Worm (Caenorhabditis elegans) whole organism, L4 larva: ENCODE results near the gene cka-2.
A peak's percentile ranks its signal among the peaks of the same experiment; 100 is the strongest.

ENCODE experiments used
- F26F4.8 ChIP-seq: fragments of 200-800 bp; sonication (Bioruptor generic); conservative IDR thresholded peaks from 2 replicates; pipeline ENCODE4 v1.3.6; 2022; ENCODE audit warnings: missing genetic modification characterization, missing compliant biosample characterization
- T26A8.4 ChIP-seq: fragments of 200-800 bp; sonication (Bioruptor generic); IDR thresholded peaks from 2 replicates; pipeline ENCODE4 v1.3.6; 2022; ENCODE audit warnings: missing genetic modification characterization, missing compliant biosample characterization
- Y48G9A.11 ChIP-seq: fragments of 200-800 bp; sonication (Bioruptor generic); IDR thresholded peaks from 2 replicates; pipeline ENCODE4 v1.3.6; 2022; ENCODE audit warnings: missing genetic modification reagents, missing genetic modification characterization, missing compliant biosample characterization
- aha-1 ChIP-seq: fragments of 150-350 bp; peaks from one replicate; lab custom pipeline; 2014; ENCODE audit warnings: missing biosample characterization, missing genetic modification characterization
- ama-1 ChIP-seq: fragments of 150-350 bp; optimal IDR thresholded peaks from 2 replicates; lab custom pipeline; 2014; ENCODE audit warnings: inconsistent platforms, mixed read lengths
- attf-4 ChIP-seq: sonication (generic microtip); optimal IDR thresholded peaks from 3 replicates; lab custom pipeline; 2017; ENCODE audit warnings: missing biosample characterization, missing genetic modification characterization
- ceh-20 ChIP-seq: fragments of 200-800 bp; sonication (Bioruptor generic); IDR thresholded peaks from 2 replicates; pipeline ENCODE4 v1.3.6; 2022; ENCODE audit warnings: missing genetic modification reagents, missing genetic modification characterization, missing compliant biosample characterization
- ceh-28 ChIP-seq: fragments of 150-350 bp; optimal IDR thresholded peaks from 2 replicates; lab custom pipeline; 2014; ENCODE audit warnings: missing biosample characterization, missing genetic modification reagents, missing genetic modification characterization
- ces-1 ChIP-seq: fragments of 150-350 bp; sonication (generic microtip); optimal IDR thresholded peaks from 4 replicates; lab custom pipeline; 2014; ENCODE audit warnings: missing biosample characterization, missing genetic modification reagents, missing genetic modification characterization
- ctbp-1 ChIP-seq: fragments of 200-800 bp; sonication (Bioruptor generic); IDR thresholded peaks from 2 replicates; pipeline ENCODE4 v1.3.6; 2022; ENCODE audit warnings: missing genetic modification reagents, missing genetic modification characterization, missing compliant biosample characterization
- daf-16 ChIP-seq, 3 experiments: sonication (generic microtip); optimal IDR thresholded peaks; 2 replicates each; lab custom pipeline; 2016 to 2017; ENCODE audit warnings: missing genetic modification characterization in 3 of 3, missing genetic modification reagents in 3 of 3, mild to moderate bottlenecking in 2 of 3, missing compliant biosample characterization in 2 of 3, missing biosample characterization in 1 of 3, moderate library complexity in 1 of 3
- daf-19 ChIP-seq: fragments of 200-800 bp; sonication (Bioruptor generic); conservative IDR thresholded peaks from 2 replicates; pipeline ENCODE4 v1.3.6; 2022; ENCODE audit warnings: missing genetic modification characterization, missing compliant biosample characterization
- dmd-6 ChIP-seq: fragments of 200-800 bp; sonication (Bioruptor generic); IDR thresholded peaks from 2 replicates; pipeline ENCODE4 v1.3.6; 2022; ENCODE audit warnings: missing genetic modification reagents, missing genetic modification characterization, missing compliant biosample characterization
- dpl-1 ChIP-seq: fragments of 150-350 bp; optimal IDR thresholded peaks from 2 replicates; lab custom pipeline; 2014; ENCODE audit warnings: missing biosample characterization, missing genetic modification reagents, missing genetic modification characterization
- dve-1 ChIP-seq: sonication (generic microtip); optimal IDR thresholded peaks from 2 replicates; lab custom pipeline; 2017; ENCODE audit warnings: antibody characterized with exemption, mild to moderate bottlenecking, missing genetic modification characterization, missing compliant biosample characterization; ENCODE audit not compliant: insufficient read depth
- egl-43 ChIP-seq: fragments of 200-800 bp; sonication (Bioruptor generic); IDR thresholded peaks from 2 replicates; pipeline ENCODE4 v1.3.6; 2022; ENCODE audit warnings: missing genetic modification reagents, missing genetic modification characterization, missing compliant biosample characterization
- fkh-10 ChIP-seq: fragments of 150-350 bp; optimal IDR thresholded peaks from 2 replicates; lab custom pipeline; 2014; ENCODE audit warnings: missing biosample characterization, missing genetic modification reagents, missing genetic modification characterization
- hif-1 ChIP-seq, 2 experiments: sonication (generic microtip); optimal IDR thresholded peaks; 2 replicates each; lab custom pipeline; 2016 to 2017; ENCODE audit warnings: missing compliant biosample characterization in 2 of 2, missing genetic modification characterization in 2 of 2, missing genetic modification reagents in 2 of 2, missing genotype in 2 of 2, mild to moderate bottlenecking in 1 of 2
- hlh-11 ChIP-seq: fragments of 200-800 bp; sonication (Bioruptor generic); optimal IDR thresholded peaks from 2 replicates; lab custom pipeline; 2018; ENCODE audit warnings: mild to moderate bottlenecking, missing genetic modification characterization, missing compliant biosample characterization
- hmg-1.1 ChIP-seq: fragments of 200-800 bp; sonication (Bioruptor generic); IDR thresholded peaks from 2 replicates; pipeline ENCODE4 v1.3.6; 2022; ENCODE audit warnings: missing genetic modification reagents, missing genetic modification characterization, missing compliant biosample characterization
- lin-13 ChIP-seq: fragments of 150-350 bp; optimal IDR thresholded peaks from 2 replicates; lab custom pipeline; 2014; ENCODE audit warnings: missing biosample characterization, missing genetic modification reagents, missing genetic modification characterization
- lin-15B ChIP-seq: fragments of 150-350 bp; sonication (generic microtip); optimal IDR thresholded peaks from 3 replicates; lab custom pipeline; 2014; ENCODE audit warnings: missing biosample characterization, missing genetic modification characterization
- lin-38 ChIP-seq: fragments of 200-800 bp; sonication (Bioruptor generic); IDR thresholded peaks from 2 replicates; pipeline ENCODE4 v1.3.6; 2022; ENCODE audit warnings: missing genetic modification reagents, missing genetic modification characterization, missing compliant biosample characterization
- madf-9 ChIP-seq: fragments of 200-800 bp; sonication (Bioruptor generic); conservative IDR thresholded peaks from 2 replicates; pipeline ENCODE4 v1.3.6; 2022; ENCODE audit warnings: missing genetic modification reagents, missing genetic modification characterization, missing compliant biosample characterization
- mdt-29 ChIP-seq: fragments of 200-800 bp; sonication (Bioruptor generic); IDR thresholded peaks from 2 replicates; pipeline ENCODE4 v1.3.6; 2022; ENCODE audit warnings: missing genetic modification reagents, missing genetic modification characterization, missing compliant biosample characterization
- mep-1 ChIP-seq: fragments of 150-350 bp; sonication (generic microtip); optimal IDR thresholded peaks from 3 replicates; lab custom pipeline; 2014; ENCODE audit warnings: missing biosample characterization, missing genetic modification characterization
- mxl-3 ChIP-seq: fragments of 200-800 bp; sonication (Bioruptor generic); optimal IDR thresholded peaks from 2 replicates; lab custom pipeline; 2018; ENCODE audit warnings: mild to moderate bottlenecking, missing genetic modification characterization, missing compliant biosample characterization
- nhr-11 ChIP-seq: fragments of 150-350 bp; optimal IDR thresholded peaks from 2 replicates; lab custom pipeline; 2014; ENCODE audit warnings: missing biosample characterization, missing genetic modification characterization
- nhr-25 ChIP-seq: sonication (generic microtip); optimal IDR thresholded peaks from 2 replicates; lab custom pipeline; 2017; ENCODE audit warnings: missing genetic modification characterization, mild to moderate bottlenecking, missing compliant biosample characterization, antibody characterized with exemption, moderate library complexity, borderline replicate concordance; ENCODE audit not compliant: insufficient read depth
- nhr-28 ChIP-seq: fragments of 150-350 bp; optimal IDR thresholded peaks from 2 replicates; lab custom pipeline; 2014; ENCODE audit warnings: missing biosample characterization, missing genetic modification characterization
- pqm-1 ChIP-seq: sonication (generic microtip); optimal IDR thresholded peaks from 2 replicates; lab custom pipeline; 2017; ENCODE audit warnings: missing biosample characterization, missing genetic modification characterization
- rbr-2 ChIP-seq: sonication (generic microtip); optimal IDR thresholded peaks from 2 replicates; lab custom pipeline; 2016; ENCODE audit warnings: missing genotype, missing genetic modification characterization, missing compliant biosample characterization
- saeg-2 ChIP-seq: fragments of 200-800 bp; sonication (Bioruptor generic); IDR thresholded peaks from 2 replicates; pipeline ENCODE4 v1.3.6; 2022; ENCODE audit warnings: missing genetic modification reagents, missing genetic modification characterization, missing compliant biosample characterization
- tag-97 ChIP-seq: fragments of 200-800 bp; sonication (Bioruptor generic); IDR thresholded peaks from 2 replicates; pipeline ENCODE4 v1.3.6; 2022; ENCODE audit warnings: missing genetic modification characterization, missing compliant biosample characterization
- unc-62 ChIP-seq, 3 experiments: fragments of 150-350 bp in 1 of 3; sonication (generic microtip); optimal IDR thresholded peaks in 2 of 3; peaks in 1 of 3; 1 replicate in 1 of 3; 2 replicates in 2 of 3; lab custom pipeline; 2014 to 2017; ENCODE audit warnings: missing biosample characterization in 3 of 3, missing genetic modification characterization in 3 of 3, missing genetic modification reagents in 3 of 3, missing genotype in 1 of 3
- zfp-2 ChIP-seq: sonication (generic microtip); optimal IDR thresholded peaks from 2 replicates; lab custom pipeline; 2016; ENCODE audit warnings: mild to moderate bottlenecking, missing genetic modification characterization, missing compliant biosample characterization
- zip-11 ChIP-seq: fragments of 200-800 bp; sonication (Bioruptor generic); IDR thresholded peaks from 2 replicates; pipeline ENCODE4 v1.3.6; 2022; ENCODE audit warnings: missing genetic modification characterization, missing compliant biosample characterization
- ztf-11 ChIP-seq: fragments of 150-350 bp; optimal IDR thresholded peaks from 2 replicates; lab custom pipeline; 2014; ENCODE audit warnings: missing biosample characterization, missing genetic modification characterization

cka-2 gene

DNA sequence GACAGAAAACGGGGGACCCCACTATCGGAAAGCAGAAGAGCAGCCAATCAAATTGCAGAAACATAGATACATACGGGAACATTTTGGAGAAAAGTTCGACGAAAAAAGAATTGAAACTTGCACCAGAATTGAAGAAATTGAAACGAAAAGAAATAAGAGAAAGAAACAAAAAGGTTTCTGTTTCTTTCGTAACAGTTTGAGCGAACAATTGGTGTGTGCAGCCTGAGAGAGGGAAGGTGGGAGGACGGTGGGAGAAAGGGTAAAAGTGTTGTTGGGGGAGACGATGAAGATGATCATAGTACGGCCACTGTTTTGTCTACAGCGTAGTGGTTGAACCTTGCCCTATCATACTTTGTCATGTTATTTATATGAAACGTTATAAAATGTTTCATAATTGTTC is 9.0 kb downstream of the cka-2 start:
- TF ChIP-seq fkh-10 (GFP tag; lab: Kevin White, UChicago), result peak; percentile 27
- peak; percentile 28 for TF ChIP-seq nhr-28 (tag; lab: Kevin White, UChicago)
- no peak for TF ChIP-seq lin-13 (GFP tag; lab: Kevin White, UChicago)
- peak; percentile 41 for TF ChIP-seq hlh-11 (tag; lab: Kevin White, UChicago)
- peak; percentile 32 for TF ChIP-seq mep-1 (tag; lab: Kevin White, UChicago)
- TF ChIP-seq daf-16 (GFP tag; optimal IDR thresholded peaks at IDR 0.05; lab: Kevin White, UChicago), result no peak
- peak; percentile 48 for TF ChIP-seq daf-16 (tag; optimal IDR thresholded peaks at IDR 0.05; lab: Kevin White, UChicago)
- TF ChIP-seq dmd-6 (GFP tag; lab: Robert Waterston, UW), result peak; percentile 9; the same call in 1 of the 2 replicates
- no peak for TF ChIP-seq lin-15B (tag; lab: Kevin White, UChicago)
- TF ChIP-seq mdt-29 (GFP tag; lab: Robert Waterston, UW), result no peak

- TF ChIP-seq dve-1 (tag; lab: Kevin White, UChicago) (no peak), tag-97 (GFP tag; lab: Robert Waterston, UW) (no peak), pqm-1 (tag; lab: Kevin White, UChicago) (no peak), zip-11 (GFP tag; lab: Robert Waterston, UW) (no peak)
These were observed 10.0 kb downstream of the cka-2 start for ce11 chrX:4295917-4296316.

DNA sequence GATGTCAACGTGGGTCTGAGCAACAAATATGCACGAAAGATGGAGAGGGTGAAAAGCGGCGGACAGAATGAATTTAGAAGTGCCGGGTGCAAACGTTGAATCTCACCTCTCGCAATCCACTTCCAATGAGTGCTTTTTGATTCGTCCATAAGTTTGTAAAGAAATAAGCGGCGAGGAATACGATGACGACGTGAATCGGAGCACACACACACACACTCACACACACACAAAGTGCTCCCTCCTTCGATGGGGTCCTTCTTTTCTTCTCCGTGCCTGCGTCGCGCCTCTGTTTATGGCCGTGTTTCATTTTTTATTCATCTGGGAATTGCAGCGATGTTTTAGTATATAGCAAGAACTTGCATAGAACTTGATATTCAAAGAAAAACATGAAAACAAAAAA is 11.5 kb downstream of the cka-2 start, which contains the start of gene paf-2:
paf-2 (minus strand) TSS at position 290 of the 400 bp plus-strand sequence.
- TF ChIP-seq ces-1 (GFP tag; lab: Kevin White, UChicago) (no peak), mep-1 (tag; lab: Kevin White, UChicago) (peak; percentile 22), zfp-2 (no peak), hif-1 (tag; optimal IDR thresholded peaks at IDR 0.05; lab: Kevin White, UChicago) (peak in 1 of 2 experiments; percentile 1), unc-62 (GFP tag; optimal IDR thresholded peaks at IDR 0.05 in 1 of 2; lab: Kevin White, UChicago) (peak in 1 of 2 experiments; percentile 68), unc-62 (tag; optimal IDR thresholded peaks at IDR 0.05; lab: Kevin White, UChicago) (no peak), aha-1 (tag; lab: Kevin White, UChicago) (peak; percentile 13), ctbp-1 (GFP tag; lab: Robert Waterston, UW) (0 out of 2 replicates have a peak, but pooled peaks have one; percentile 24)

DNA sequence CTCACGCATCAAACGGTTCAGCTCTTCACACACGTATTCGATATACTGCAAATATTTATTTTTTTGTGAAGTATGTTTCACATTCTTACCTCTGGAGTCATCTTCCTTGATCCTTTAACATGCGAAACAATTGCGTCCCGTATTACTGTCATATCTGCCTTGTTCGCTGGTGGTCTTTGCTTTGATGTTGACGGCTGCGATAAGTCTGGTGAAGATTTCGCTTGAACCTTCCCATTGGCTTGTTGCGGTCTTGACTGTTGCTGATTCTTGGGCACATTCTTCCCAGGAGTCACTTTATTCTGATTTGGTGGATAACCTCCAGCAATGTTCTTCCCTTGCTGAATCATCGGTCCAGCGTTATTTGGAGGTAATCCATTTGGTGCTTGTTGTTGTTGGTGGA is 17.3 kb downstream of the cka-2 start:
- TF ChIP-seq madf-9 (GFP tag; lab: Robert Waterston, UW) (no peak), unc-62 (GFP tag; optimal IDR thresholded peaks at IDR 0.05 in 1 of 2; lab: Kevin White, UChicago) (peak in 1 of 2 experiments; percentile 91), unc-62 (tag; optimal IDR thresholded peaks at IDR 0.05; lab: Kevin White, UChicago) (no peak)

- TF ChIP-seq ama-1 (no peak), ceh-28 (tag; lab: Kevin White, UChicago) (no peak), daf-19 (no peak), saeg-2 (no peak)
These were observed 20.9 kb downstream of the cka-2 start, which contains the start of gene pqn-15 for ce11 chrX:4306861-4307260. Gene pqn-15, minus strand, starts transcription at chrX:4306961.

- no peak for TF ChIP-seq nhr-25 (tag; lab: Kevin White, UChicago)
- no peak for TF ChIP-seq lin-38
- TF ChIP-seq ctbp-1 (GFP tag; lab: Robert Waterston, UW), result 0 out of 2 replicates have a peak, but pooled peaks have one; percentile 8
- no peak for TF ChIP-seq F26F4.8 (GFP tag; lab: Robert Waterston, UW)
- TF ChIP-seq rbr-2 (tag; lab: Kevin White, UChicago), result peak; percentile 37
- TF ChIP-seq Y48G9A.11 (GFP tag; lab: Robert Waterston, UW), result no peak
- peak; percentile 34; the same call in 1 of the 2 replicates for TF ChIP-seq ceh-20 (GFP tag; lab: Robert Waterston, UW)
- no peak for TF ChIP-seq egl-43 (GFP tag; lab: Robert Waterston, UW)
- TF ChIP-seq ceh-28 (tag; lab: Kevin White, UChicago), result no peak
- no peak for TF ChIP-seq T26A8.4 (GFP tag; lab: Robert Waterston, UW)
- TF ChIP-seq dmd-6 (GFP tag; lab: Robert Waterston, UW), result peak; percentile 44; the same call in 1 of the 2 replicates
- TF ChIP-seq dpl-1 (GFP tag; lab: Kevin White, UChicago), result peak; percentile 39
- TF ChIP-seq aha-1 (tag; lab: Kevin White, UChicago), result peak; percentile 43
- no peak for TF ChIP-seq ztf-11 (tag; lab: Kevin White, UChicago)
- TF ChIP-seq mep-1 (tag; lab: Kevin White, UChicago), result peak; percentile 62
- peak; percentile 52 for TF ChIP-seq nhr-28 (tag; lab: Kevin White, UChicago)
- TF ChIP-seq nhr-11 (tag; lab: Kevin White, UChicago), result no peak
- no peak for TF ChIP-seq unc-62 (GFP tag; optimal IDR thresholded peaks at IDR 0.05 in 1 of 2; lab: Kevin White, UChicago)
- TF ChIP-seq unc-62 (tag; optimal IDR thresholded peaks at IDR 0.05; lab: Kevin White, UChicago), result no peak
- TF ChIP-seq daf-16 (GFP tag; optimal IDR thresholded peaks at IDR 0.05; lab: Kevin White, UChicago), result no peak
- peak; percentile 67 for TF ChIP-seq daf-16 (tag; optimal IDR thresholded peaks at IDR 0.05; lab: Kevin White, UChicago)
- peak; percentile 65 for TF ChIP-seq hmg-1.1 (GFP tag; lab: Robert Waterston, UW)
- TF ChIP-seq mxl-3 (GFP tag; lab: Kevin White, UChicago), result peak; percentile 28
- TF ChIP-seq attf-4 (tag; lab: Kevin White, UChicago), result no peak
- TF ChIP-seq, all 104 proteins: peak for 11
These were observed 21.7 kb downstream of the cka-2 start for ce11 chrX:4307559-4308005.
